Worm (Caenorhabditis elegans): ENCODE data around the gene F44E2.7.

DNA sequence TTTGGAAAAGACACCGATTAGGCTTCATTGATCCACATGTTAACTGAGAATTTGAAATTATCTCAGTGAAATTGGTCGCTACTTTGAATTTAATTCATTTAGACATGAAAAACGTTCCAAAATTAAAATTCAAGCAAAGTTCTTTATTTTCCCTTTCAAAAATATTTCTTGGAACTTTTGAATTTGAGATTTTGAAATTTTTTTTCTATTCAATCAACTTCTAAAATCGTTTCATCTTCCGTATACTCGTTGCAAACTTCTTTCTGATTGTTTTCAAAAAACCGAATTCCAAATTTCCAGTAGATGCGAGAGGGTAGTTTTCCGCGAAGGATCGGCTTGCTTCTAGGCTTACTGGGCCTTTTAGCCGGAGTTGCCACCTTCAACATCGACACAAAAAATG lies 29.7 kb downstream of the F44E2.7 start, which contains the start of gene pat-2:
- no peak for TF ChIP-seq tra-1 (GFP tag; IDR thresholded peaks at IDR 0.05)
- no peak for TF ChIP-seq mep-1 (tag; optimal IDR thresholded peaks at IDR 0.05)
- no peak for TF ChIP-seq madf-5 (GFP tag; IDR thresholded peaks at IDR 0.05)
- TF ChIP-seq fkh-10 (GFP tag; optimal IDR thresholded peaks at IDR 0.05), result no peak
- TF ChIP-seq ctbp-1 (GFP tag; IDR thresholded peaks at IDR 0.05), result no peak
- no peak for TF ChIP-seq ZK546.5 (tag; optimal IDR thresholded peaks at IDR 0.05)
- no peak for TF ChIP-seq F44E2.7 (GFP tag; IDR thresholded peaks at IDR 0.05)
- no peak for TF ChIP-seq zip-2 (tag; optimal IDR thresholded peaks at IDR 0.05)
- no peak for TF ChIP-seq nhr-25 (tag; optimal IDR thresholded peaks at IDR 0.05; ENCODE audit: borderline replicate concordance, insufficient read depth)

Measured in whole organism, L4 larva.